Worm (Caenorhabditis elegans) whole organism, young adult: ENCODE data around the gene C16C8.17.

ENCODE experiments used
- B0035.1 ChIP-seq: sonication (generic microtip); optimal IDR thresholded peaks from 2 replicates; lab custom pipeline; 2016; ENCODE audit warnings: missing genetic modification characterization, mild to moderate bottlenecking, missing compliant biosample characterization, missing genotype, missing genetic modification reagents
- B0261.1 ChIP-seq: sonication (generic microtip); optimal IDR thresholded peaks from 2 replicates; lab custom pipeline; 2016; ENCODE audit warnings: mild to moderate bottlenecking, missing genetic modification characterization, moderate library complexity, missing compliant biosample characterization
- B0336.3 ChIP-seq: fragments of 200-800 bp; sonication (Bioruptor generic); IDR thresholded peaks from 2 replicates; pipeline ENCODE4 v1.3.6; 2022; ENCODE audit warnings: missing genetic modification characterization, missing compliant biosample characterization
- C17E4.6 ChIP-seq: fragments of 200-800 bp; sonication (Bioruptor generic); IDR thresholded peaks from 2 replicates; pipeline ENCODE4 v1.3.6; 2022; ENCODE audit warnings: missing genetic modification reagents, missing genetic modification characterization, missing compliant biosample characterization
- F33H1.4 ChIP-seq: fragments of 200-800 bp; sonication (Bioruptor generic); IDR thresholded peaks from 2 replicates; pipeline ENCODE4 v1.3.6; 2022; ENCODE audit warnings: missing genetic modification reagents, missing genetic modification characterization, missing compliant biosample characterization
- F39B2.1 ChIP-seq: fragments of 200-800 bp; sonication (Bioruptor generic); IDR thresholded peaks from 2 replicates; pipeline ENCODE4 v1.3.6; 2022; ENCODE audit warnings: missing genetic modification reagents, missing genetic modification characterization, missing compliant biosample characterization
- F55B11.4 ChIP-seq: sonication (generic microtip); optimal IDR thresholded peaks from 2 replicates; lab custom pipeline; 2016; ENCODE audit warnings: missing compliant biosample characterization, missing genetic modification characterization, borderline replicate concordance; ENCODE audit not compliant: insufficient read depth
- F57C9.4 ChIP-seq: sonication (generic microtip); optimal IDR thresholded peaks from 2 replicates; lab custom pipeline; 2017; ENCODE audit warnings: mild to moderate bottlenecking, missing genetic modification characterization, missing compliant biosample characterization
- K11D2.4 ChIP-seq: fragments of 200-800 bp; sonication (Bioruptor generic); IDR thresholded peaks from 2 replicates; pipeline ENCODE4 v1.3.6; 2022; ENCODE audit warnings: missing genetic modification reagents, missing genetic modification characterization, missing compliant biosample characterization
- Y53G8AR.9 ChIP-seq: fragments of 200-800 bp; sonication (Bioruptor generic); conservative IDR thresholded peaks from 2 replicates; pipeline ENCODE4 v1.3.6; 2022; ENCODE audit warnings: missing genetic modification reagents, missing genetic modification characterization, missing compliant biosample characterization
- Y67H2A.10 ChIP-seq: fragments of 200-800 bp; sonication (Bioruptor generic); conservative IDR thresholded peaks from 2 replicates; pipeline ENCODE4 v1.3.6; 2022; ENCODE audit warnings: missing genetic modification reagents, missing genetic modification characterization, missing compliant biosample characterization
- Y95B8A.8 ChIP-seq: fragments of 200-800 bp; sonication (Bioruptor generic); IDR thresholded peaks from 2 replicates; pipeline ENCODE4 v1.3.6; 2022; ENCODE audit warnings: missing genetic modification reagents, missing genetic modification characterization, missing compliant biosample characterization
- ZK185.1 ChIP-seq: sonication (generic microtip); optimal IDR thresholded peaks from 2 replicates; lab custom pipeline; 2016; ENCODE audit warnings: mild to moderate bottlenecking, missing genetic modification characterization, missing compliant biosample characterization; ENCODE audit not compliant: poor library complexity, severe bottlenecking
- aptf-2 ChIP-seq: fragments of 200-800 bp; sonication (Bioruptor generic); conservative IDR thresholded peaks from 2 replicates; pipeline ENCODE4 v1.3.6; 2022; ENCODE audit warnings: missing genetic modification reagents, missing genetic modification characterization, missing compliant biosample characterization
- atf-7 ChIP-seq: sonication (generic microtip); optimal IDR thresholded peaks from 2 replicates; lab custom pipeline; 2017; ENCODE audit warnings: mild to moderate bottlenecking, missing genetic modification characterization, missing compliant biosample characterization
- athp-1 ChIP-seq: sonication (generic microtip); optimal IDR thresholded peaks from 2 replicates; lab custom pipeline; 2017; ENCODE audit warnings: mild to moderate bottlenecking, missing genetic modification characterization, missing compliant biosample characterization
- attf-5 ChIP-seq: fragments of 200-800 bp; sonication (Bioruptor generic); optimal IDR thresholded peaks from 2 replicates; lab custom pipeline; 2018; ENCODE audit warnings: mild to moderate bottlenecking, missing genetic modification characterization, missing compliant biosample characterization
- attf-6 ChIP-seq: fragments of 200-800 bp; sonication (Bioruptor generic); IDR thresholded peaks from 2 replicates; pipeline ENCODE4 v1.3.6; 2022; ENCODE audit warnings: missing genetic modification reagents, missing genetic modification characterization, missing compliant biosample characterization
- ccch-3 ChIP-seq: fragments of 200-800 bp; sonication (Bioruptor generic); optimal IDR thresholded peaks from 2 replicates; lab custom pipeline; 2018; ENCODE audit warnings: mild to moderate bottlenecking, missing genetic modification characterization, missing compliant biosample characterization
- ceh-27 ChIP-seq: fragments of 200-800 bp; sonication (Bioruptor generic); optimal IDR thresholded peaks from 2 replicates; lab custom pipeline; 2018; ENCODE audit warnings: mild to moderate bottlenecking, missing genetic modification characterization, moderate library complexity, missing compliant biosample characterization
- ceh-40 ChIP-seq: fragments of 200-800 bp; sonication (Bioruptor generic); IDR thresholded peaks from 2 replicates; pipeline ENCODE4 v1.3.6; 2022; ENCODE audit warnings: missing genetic modification characterization, missing compliant biosample characterization
- ceh-58 ChIP-seq: fragments of 200-800 bp; sonication (Bioruptor generic); IDR thresholded peaks from 2 replicates; pipeline ENCODE4 v1.3.6; 2022; ENCODE audit warnings: missing genetic modification characterization, missing compliant biosample characterization
- chd-7 ChIP-seq: sonication (generic microtip); optimal IDR thresholded peaks from 2 replicates; lab custom pipeline; 2016; ENCODE audit warnings: mild to moderate bottlenecking, missing genetic modification characterization, moderate library complexity, missing compliant biosample characterization
- die-1 ChIP-seq: sonication (generic microtip); optimal IDR thresholded peaks from 2 replicates; lab custom pipeline; 2016; ENCODE audit warnings: missing genotype, mild to moderate bottlenecking, missing genetic modification characterization, missing compliant biosample characterization
- egrh-3 ChIP-seq: fragments of 200-800 bp; sonication (Bioruptor generic); IDR thresholded peaks from 2 replicates; pipeline ENCODE4 v1.3.6; 2022; ENCODE audit warnings: missing genetic modification reagents, missing genetic modification characterization, missing compliant biosample characterization
- ekl-4 ChIP-seq: fragments of 200-800 bp; sonication (Bioruptor generic); IDR thresholded peaks from 2 replicates; pipeline ENCODE4 v1.3.6; 2022; ENCODE audit warnings: missing genetic modification reagents, missing genetic modification characterization, missing compliant biosample characterization
- fkh-3 ChIP-seq: sonication (generic microtip); optimal IDR thresholded peaks from 2 replicates; lab custom pipeline; 2016; ENCODE audit warnings: mild to moderate bottlenecking, missing genetic modification characterization, missing compliant biosample characterization
- hlh-26 ChIP-seq: fragments of 200-800 bp; sonication (Bioruptor generic); conservative IDR thresholded peaks from 2 replicates; pipeline ENCODE4 v1.3.6; 2022; ENCODE audit warnings: missing genetic modification reagents, missing genetic modification characterization, missing compliant biosample characterization
- hmg-20 ChIP-seq: fragments of 200-800 bp; sonication (Bioruptor generic); IDR thresholded peaks from 2 replicates; pipeline ENCODE4 v1.3.6; 2022; ENCODE audit warnings: missing genetic modification reagents, missing genetic modification characterization, missing compliant biosample characterization
- hrde-1 ChIP-seq: sonication (generic microtip); optimal IDR thresholded peaks from 2 replicates; lab custom pipeline; 2016; ENCODE audit warnings: missing genetic modification characterization, mild to moderate bottlenecking, missing compliant biosample characterization, moderate library complexity, missing genotype, missing genetic modification reagents, borderline replicate concordance
- lag-1 ChIP-seq: fragments of 200-800 bp; sonication (Bioruptor generic); IDR thresholded peaks from 2 replicates; pipeline ENCODE4 v1.3.6; 2022; ENCODE audit warnings: missing genetic modification reagents, missing genetic modification characterization, missing compliant biosample characterization
- lin-26 ChIP-seq: fragments of 200-800 bp; sonication (Bioruptor generic); IDR thresholded peaks from 2 replicates; pipeline ENCODE4 v1.3.6; 2022; ENCODE audit warnings: missing genetic modification reagents, missing genetic modification characterization, missing compliant biosample characterization
- lir-1 ChIP-seq: fragments of 200-800 bp; sonication (Bioruptor generic); conservative IDR thresholded peaks from 2 replicates; pipeline ENCODE4 v1.3.6; 2022; ENCODE audit warnings: missing genetic modification reagents, missing genetic modification characterization, missing compliant biosample characterization
- lsl-1 ChIP-seq: fragments of 200-800 bp; sonication (Bioruptor generic); optimal IDR thresholded peaks from 2 replicates; lab custom pipeline; 2018; ENCODE audit warnings: mild to moderate bottlenecking, missing genetic modification characterization, moderate library complexity, missing compliant biosample characterization
- madf-10 ChIP-seq: sonication (generic microtip); optimal IDR thresholded peaks from 2 replicates; lab custom pipeline; 2016; ENCODE audit warnings: mild to moderate bottlenecking, missing genetic modification characterization, missing compliant biosample characterization
- madf-6 ChIP-seq: fragments of 200-800 bp; sonication (Bioruptor generic); IDR thresholded peaks from 2 replicates; pipeline ENCODE4 v1.3.6; 2022; ENCODE audit warnings: missing genetic modification reagents, missing genetic modification characterization, missing compliant biosample characterization
- rcor-1 ChIP-seq: fragments of 200-800 bp; sonication (Bioruptor generic); IDR thresholded peaks from 2 replicates; pipeline ENCODE4 v1.3.6; 2022; ENCODE audit warnings: missing genetic modification reagents, missing genetic modification characterization, missing compliant biosample characterization
- rec-8 ChIP-seq, 2 experiments: sonication (generic microtip); optimal IDR thresholded peaks; 2 replicates each; lab custom pipeline; 2016; ENCODE audit warnings: mild to moderate bottlenecking in 2 of 2, missing genetic modification characterization in 2 of 2, missing genetic modification reagents in 2 of 2, missing genotype in 2 of 2, missing biosample characterization in 1 of 2, missing compliant biosample characterization in 1 of 2, moderate library complexity in 1 of 2
- repo-1 ChIP-seq: sonication (generic microtip); optimal IDR thresholded peaks from 2 replicates; lab custom pipeline; 2017; ENCODE audit warnings: mild to moderate bottlenecking, missing genetic modification characterization, missing compliant biosample characterization
- sdz-38 ChIP-seq: sonication (generic microtip); optimal IDR thresholded peaks from 2 replicates; lab custom pipeline; 2016; ENCODE audit warnings: missing genotype, missing genetic modification characterization, missing compliant biosample characterization
- snpc-1.1 ChIP-seq: sonication (generic microtip); optimal IDR thresholded peaks from 2 replicates; lab custom pipeline; 2017; ENCODE audit warnings: missing genetic modification characterization, mild to moderate bottlenecking, missing compliant biosample characterization, antibody characterized with exemption, moderate library complexity, missing genotype, missing genetic modification reagents; ENCODE audit not compliant: insufficient read depth
- snpc-1.3 ChIP-seq: sonication (generic microtip); optimal IDR thresholded peaks from 2 replicates; lab custom pipeline; 2017; ENCODE audit warnings: missing genetic modification characterization, mild to moderate bottlenecking, missing compliant biosample characterization, antibody characterized with exemption, moderate library complexity, missing genotype, missing genetic modification reagents; ENCODE audit not compliant: insufficient read depth
- tbp1 ChIP-seq: fragments of 200-800 bp; sonication (Bioruptor generic); optimal IDR thresholded peaks from 2 replicates; lab custom pipeline; 2018; ENCODE audit warnings: mild to moderate bottlenecking, missing genetic modification characterization, missing compliant biosample characterization
- tlf-1 ChIP-seq: fragments of 200-800 bp; sonication (Bioruptor generic); optimal IDR thresholded peaks from 2 replicates; lab custom pipeline; 2018; ENCODE audit warnings: mild to moderate bottlenecking, missing genetic modification characterization, missing compliant biosample characterization
- zim-3 ChIP-seq: sonication (generic microtip); optimal IDR thresholded peaks from 2 replicates; lab custom pipeline; 2017; ENCODE audit warnings: mild to moderate bottlenecking, missing genetic modification characterization, moderate library complexity, missing compliant biosample characterization
- ztf-22 ChIP-seq: fragments of 200-800 bp; sonication (Bioruptor generic); optimal IDR thresholded peaks from 2 replicates; lab custom pipeline; 2018; ENCODE audit warnings: mild to moderate bottlenecking, missing genetic modification characterization, moderate library complexity, missing compliant biosample characterization
- ztf-6 ChIP-seq: fragments of 200-800 bp; sonication (Bioruptor generic); IDR thresholded peaks from 2 replicates; pipeline ENCODE4 v1.3.6; 2022; ENCODE audit warnings: missing genetic modification reagents, missing genetic modification characterization, missing compliant biosample characterization

C16C8.17 gene

DNA sequence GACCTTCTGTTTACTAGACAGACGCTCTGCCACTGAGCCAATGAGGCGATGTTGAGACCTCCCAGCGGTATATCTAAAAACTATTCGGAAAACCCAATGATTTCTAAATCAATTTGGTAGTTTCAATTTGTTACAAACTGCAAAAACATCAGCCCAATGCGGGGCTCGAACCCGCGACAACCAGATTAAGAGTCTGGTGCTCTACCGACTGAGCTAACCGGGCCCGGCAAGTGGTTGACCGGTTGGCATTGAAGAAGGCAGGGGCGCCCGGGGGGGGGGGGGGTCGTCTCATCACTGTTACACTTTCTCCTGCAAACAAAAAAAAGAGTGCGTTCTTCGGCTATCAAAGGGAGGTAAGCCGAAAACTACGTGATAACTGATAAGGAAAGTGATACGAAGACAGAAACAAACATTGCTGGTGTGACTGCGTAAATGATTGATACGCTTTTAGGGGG, 1.4 kb upstream of the C16C8.17 start:
- TF ChIP-seq tbp1 (GFP tag; lab: Kevin White, UChicago): peak; percentile 97
- no peak for TF ChIP-seq K11D2.4
- TF ChIP-seq Y95B8A.8 (GFP tag; lab: Robert Waterston, UW): no peak
- TF ChIP-seq hrde-1 (tag; lab: Kevin White, UChicago): peak; percentile 51
- no peak for TF ChIP-seq hlh-26 (GFP tag; lab: Robert Waterston, UW)
- peak; percentile 71 for TF ChIP-seq zim-3
- TF ChIP-seq lin-26 (GFP tag; lab: Robert Waterston, UW): peak; percentile 96
- TF ChIP-seq ZK185.1 (tag; lab: Kevin White, UChicago): no peak
- peak; percentile 43; the same call in 1 of the 2 replicates for TF ChIP-seq aptf-2 (GFP tag; lab: Robert Waterston, UW)
- peak; percentile 75 for TF ChIP-seq atf-7 (tag; lab: Kevin White, UChicago)
- peak; percentile 80 for TF ChIP-seq die-1 (tag; lab: Kevin White, UChicago)
- no peak for TF ChIP-seq Y67H2A.10
- peak; percentile 74 for TF ChIP-seq athp-1 (tag; lab: Kevin White, UChicago)
- TF ChIP-seq rec-8 (tag; optimal IDR thresholded peaks at IDR 0.05; lab: Kevin White, UChicago): peak; percentile 74 to 82
- TF ChIP-seq madf-10 (tag; lab: Kevin White, UChicago): peak; percentile 55
- no peak for TF ChIP-seq fkh-3
- peak; percentile 65 for TF ChIP-seq lsl-1 (GFP tag; lab: Kevin White, UChicago)
- peak; percentile 48 for TF ChIP-seq ceh-27
- TF ChIP-seq B0336.3 (GFP tag; lab: Robert Waterston, UW): peak; percentile 84; the same call in 1 of the 2 replicates
- peak; percentile 76; the same call in 1 of the 2 replicates for TF ChIP-seq ceh-40 (GFP tag; lab: Robert Waterston, UW)
- TF ChIP-seq ekl-4 (GFP tag; lab: Robert Waterston, UW): peak; percentile 75
- no peak for TF ChIP-seq F57C9.4 (tag; lab: Kevin White, UChicago)
- peak; percentile 69 for TF ChIP-seq madf-6 (GFP tag; lab: Robert Waterston, UW)
- TF ChIP-seq snpc-1.3 (tag; lab: Kevin White, UChicago): peak; percentile 52
- TF ChIP-seq egrh-3 (GFP tag; lab: Robert Waterston, UW): peak; percentile 92
- peak; percentile 73; the same call in 1 of the 2 replicates for TF ChIP-seq Y53G8AR.9 (GFP tag; lab: Robert Waterston, UW)
- TF ChIP-seq attf-6 (GFP tag; lab: Robert Waterston, UW): 0 out of 2 replicates have a peak, but pooled peaks have one; percentile 39
- peak; percentile 7 for TF ChIP-seq snpc-1.1
- TF ChIP-seq F55B11.4 (tag; lab: Kevin White, UChicago): no peak
- TF ChIP-seq ztf-22 (GFP tag; lab: Kevin White, UChicago): no peak
- no peak for TF ChIP-seq lag-1 (GFP tag; lab: Robert Waterston, UW)
- TF ChIP-seq ceh-58 (GFP tag; lab: Robert Waterston, UW): 0 out of 2 replicates have a peak, but pooled peaks have one; percentile 54
- peak; percentile 70 for TF ChIP-seq chd-7 (tag; lab: Kevin White, UChicago)
- no peak for TF ChIP-seq ztf-6 (GFP tag; lab: Robert Waterston, UW)
- TF ChIP-seq C17E4.6 (GFP tag; lab: Robert Waterston, UW): peak; percentile 77
- no peak for TF ChIP-seq lir-1 (GFP tag; lab: Robert Waterston, UW)
- peak; percentile 55 for TF ChIP-seq attf-5
- TF ChIP-seq B0035.1 (tag; lab: Kevin White, UChicago): peak; percentile 27
- TF ChIP-seq hmg-20 (GFP tag; lab: Robert Waterston, UW): peak; percentile 63; the same call in 1 of the 2 replicates
- no peak for TF ChIP-seq ccch-3
- TF ChIP-seq F33H1.4 (GFP tag; lab: Robert Waterston, UW): 0 out of 2 replicates have a peak, but pooled peaks have one; percentile 32
- TF ChIP-seq sdz-38 (tag; lab: Kevin White, UChicago): no peak
- TF ChIP-seq tlf-1 (GFP tag; lab: Kevin White, UChicago): peak; percentile 27
- peak; percentile 43; the same call in 1 of the 2 replicates for TF ChIP-seq rcor-1
- TF ChIP-seq B0261.1 (tag; lab: Kevin White, UChicago): peak; percentile 97
- TF ChIP-seq repo-1 (tag; lab: Kevin White, UChicago): peak; percentile 82
- TF ChIP-seq F39B2.1 (GFP tag; lab: Robert Waterston, UW): no peak
